Worm (Caenorhabditis elegans) whole organism, L4 larva: Measurements from ENCODE around the gene E04F6.9.

Experiments
- F26F4.8 ChIP-seq: fragments of 200-800 bp; sonication (Bioruptor generic); conservative IDR thresholded peaks from 2 replicates; pipeline ENCODE4 v1.3.6; 2022; ENCODE audit warnings: missing genetic modification characterization, missing compliant biosample characterization
- T26A8.4 ChIP-seq: fragments of 200-800 bp; sonication (Bioruptor generic); IDR thresholded peaks from 2 replicates; pipeline ENCODE4 v1.3.6; 2022; ENCODE audit warnings: missing genetic modification characterization, missing compliant biosample characterization
- ZK546.5 ChIP-seq, 2 experiments: sonication (generic microtip); optimal IDR thresholded peaks; 2 replicates each; lab custom pipeline; 2017; ENCODE audit warnings: missing biosample characterization in 2 of 2, missing genetic modification characterization in 2 of 2
- aha-1 ChIP-seq: fragments of 150-350 bp; peaks from one replicate; lab custom pipeline; 2014; ENCODE audit warnings: missing biosample characterization, missing genetic modification characterization
- ceh-62 ChIP-seq: sonication (generic microtip); optimal IDR thresholded peaks from 2 replicates; lab custom pipeline; 2017; ENCODE audit warnings: missing biosample characterization, missing genetic modification characterization
- ceh-82 ChIP-seq: sonication (generic microtip); optimal IDR thresholded peaks from 2 replicates; lab custom pipeline; 2017; ENCODE audit warnings: missing biosample characterization, missing genetic modification characterization
- daf-12 ChIP-seq: fragments of 150-350 bp; optimal IDR thresholded peaks from 2 replicates; lab custom pipeline; 2014; ENCODE audit warnings: missing biosample characterization, missing genetic modification reagents, missing genetic modification characterization
- daf-16 ChIP-seq, 3 experiments: sonication (generic microtip); optimal IDR thresholded peaks; 2 replicates each; lab custom pipeline; 2016 to 2017; ENCODE audit warnings: missing genetic modification characterization in 3 of 3, missing genetic modification reagents in 3 of 3, mild to moderate bottlenecking in 2 of 3, missing compliant biosample characterization in 2 of 3, missing biosample characterization in 1 of 3, moderate library complexity in 1 of 3
- daf-19 ChIP-seq: fragments of 200-800 bp; sonication (Bioruptor generic); conservative IDR thresholded peaks from 2 replicates; pipeline ENCODE4 v1.3.6; 2022; ENCODE audit warnings: missing genetic modification characterization, missing compliant biosample characterization
- daf-8 ChIP-seq: fragments of 200-800 bp; sonication (Bioruptor generic); IDR thresholded peaks from 2 replicates; pipeline ENCODE4 v1.3.6; 2022; ENCODE audit warnings: missing genetic modification characterization, missing compliant biosample characterization
- dmd-6 ChIP-seq: fragments of 200-800 bp; sonication (Bioruptor generic); IDR thresholded peaks from 2 replicates; pipeline ENCODE4 v1.3.6; 2022; ENCODE audit warnings: missing genetic modification reagents, missing genetic modification characterization, missing compliant biosample characterization
- dmd-8 ChIP-seq: fragments of 200-800 bp; sonication (Bioruptor generic); IDR thresholded peaks from 2 replicates; pipeline ENCODE4 v1.3.6; 2022; ENCODE audit warnings: missing genetic modification characterization, missing compliant biosample characterization
- dmd-9 ChIP-seq: fragments of 200-800 bp; sonication (Bioruptor generic); IDR thresholded peaks from 2 replicates; pipeline ENCODE4 v1.3.6; 2022; ENCODE audit warnings: missing genetic modification reagents, missing genetic modification characterization, missing compliant biosample characterization
- dpl-1 ChIP-seq: fragments of 150-350 bp; optimal IDR thresholded peaks from 2 replicates; lab custom pipeline; 2014; ENCODE audit warnings: missing biosample characterization, missing genetic modification reagents, missing genetic modification characterization
- duxl-1 ChIP-seq: sonication (generic microtip); optimal IDR thresholded peaks from 2 replicates; lab custom pipeline; 2016; ENCODE audit warnings: mild to moderate bottlenecking, missing genetic modification characterization, moderate library complexity, missing compliant biosample characterization; ENCODE audit not compliant: poor library complexity
- egl-43 ChIP-seq: fragments of 200-800 bp; sonication (Bioruptor generic); IDR thresholded peaks from 2 replicates; pipeline ENCODE4 v1.3.6; 2022; ENCODE audit warnings: missing genetic modification reagents, missing genetic modification characterization, missing compliant biosample characterization
- hlh-11 ChIP-seq: fragments of 200-800 bp; sonication (Bioruptor generic); optimal IDR thresholded peaks from 2 replicates; lab custom pipeline; 2018; ENCODE audit warnings: mild to moderate bottlenecking, missing genetic modification characterization, missing compliant biosample characterization
- jun-1 ChIP-seq: fragments of 150-350 bp; optimal IDR thresholded peaks from 2 replicates; lab custom pipeline; 2014; ENCODE audit warnings: missing biosample characterization, missing genetic modification reagents, missing genetic modification characterization
- lin-29 ChIP-seq: fragments of 200-800 bp; sonication (Bioruptor generic); IDR thresholded peaks from 2 replicates; pipeline ENCODE4 v1.3.6; 2022; ENCODE audit warnings: missing genetic modification reagents, missing genetic modification characterization, missing compliant biosample characterization
- lin-38 ChIP-seq: fragments of 200-800 bp; sonication (Bioruptor generic); IDR thresholded peaks from 2 replicates; pipeline ENCODE4 v1.3.6; 2022; ENCODE audit warnings: missing genetic modification reagents, missing genetic modification characterization, missing compliant biosample characterization
- lin-39 ChIP-seq: fragments of 150-350 bp; optimal IDR thresholded peaks from 2 replicates; lab custom pipeline; 2014; ENCODE audit warnings: missing biosample characterization, missing genetic modification reagents, missing genetic modification characterization
- lsy-2 ChIP-seq, 2 experiments: fragments of 150-350 bp in 1 of 2; sonication (generic microtip) in 1 of 2; optimal IDR thresholded peaks; 2 replicates each; lab custom pipeline; 2014 to 2017; ENCODE audit warnings: missing biosample characterization in 2 of 2, missing genetic modification characterization in 2 of 2
- mdl-1 ChIP-seq, 2 experiments: fragments of 150-350 bp in 1 of 2; sonication (generic microtip) in 1 of 2; optimal IDR thresholded peaks; 2 replicates each; lab custom pipeline; 2014 to 2017; ENCODE audit warnings: missing biosample characterization in 2 of 2, missing genetic modification characterization in 2 of 2
- mep-1 ChIP-seq: fragments of 150-350 bp; sonication (generic microtip); optimal IDR thresholded peaks from 3 replicates; lab custom pipeline; 2014; ENCODE audit warnings: missing biosample characterization, missing genetic modification characterization
- mes-2 ChIP-seq: sonication (generic microtip); optimal IDR thresholded peaks from 2 replicates; lab custom pipeline; 2016; ENCODE audit warnings: missing genotype, mild to moderate bottlenecking, missing genetic modification characterization, missing compliant biosample characterization; ENCODE audit not compliant: poor library complexity, severe bottlenecking
- nhr-10 ChIP-seq: fragments of 150-350 bp; optimal IDR thresholded peaks from 2 replicates; lab custom pipeline; 2014; ENCODE audit warnings: missing biosample characterization, missing genetic modification characterization
- nhr-111 ChIP-seq: fragments of 200-800 bp; sonication (Bioruptor generic); optimal IDR thresholded peaks from 2 replicates; lab custom pipeline; 2018; ENCODE audit warnings: mild to moderate bottlenecking, missing genetic modification characterization, missing compliant biosample characterization
- nhr-28 ChIP-seq: fragments of 150-350 bp; optimal IDR thresholded peaks from 2 replicates; lab custom pipeline; 2014; ENCODE audit warnings: missing biosample characterization, missing genetic modification characterization
- nhr-41 ChIP-seq: fragments of 200-800 bp; sonication (Bioruptor generic); IDR thresholded peaks from 2 replicates; pipeline ENCODE4 v1.3.6; 2022; ENCODE audit warnings: missing genetic modification reagents, missing genetic modification characterization, missing compliant biosample characterization
- nhr-48 ChIP-seq: sonication (generic microtip); optimal IDR thresholded peaks from 2 replicates; lab custom pipeline; 2016; ENCODE audit warnings: mild to moderate bottlenecking, missing genetic modification characterization, missing compliant biosample characterization
- nhr-6 ChIP-seq: fragments of 150-350 bp; optimal IDR thresholded peaks from 2 replicates; lab custom pipeline; 2014; ENCODE audit warnings: missing biosample characterization, missing genetic modification characterization
- nhr-76 ChIP-seq: fragments of 150-350 bp; optimal IDR thresholded peaks from 2 replicates; lab custom pipeline; 2014; ENCODE audit warnings: missing biosample characterization, missing genetic modification characterization
- pha-4 ChIP-seq, 2 experiments: fragments of 150-350 bp in 1 of 2; fragments of 200-800 bp in 1 of 2; sonication (Bioruptor generic) in 1 of 2; IDR thresholded peaks in 1 of 2; optimal IDR thresholded peaks in 1 of 2; 2 replicates each; pipeline versions ENCODE4 v1.3.6 to Lab custom; 2014 to 2022; ENCODE audit warnings: missing genetic modification characterization in 2 of 2, missing genetic modification reagents in 2 of 2, missing biosample characterization in 1 of 2, missing compliant biosample characterization in 1 of 2
- php-3 ChIP-seq: fragments of 200-800 bp; sonication (Bioruptor generic); IDR thresholded peaks from 2 replicates; pipeline ENCODE4 v1.3.6; 2022; ENCODE audit warnings: missing genetic modification reagents, missing genetic modification characterization, missing compliant biosample characterization
- pqm-1 ChIP-seq: sonication (generic microtip); optimal IDR thresholded peaks from 2 replicates; lab custom pipeline; 2017; ENCODE audit warnings: missing biosample characterization, missing genetic modification characterization
- saeg-2 ChIP-seq: fragments of 200-800 bp; sonication (Bioruptor generic); IDR thresholded peaks from 2 replicates; pipeline ENCODE4 v1.3.6; 2022; ENCODE audit warnings: missing genetic modification reagents, missing genetic modification characterization, missing compliant biosample characterization
- spr-3 ChIP-seq: fragments of 200-800 bp; sonication (Bioruptor generic); optimal IDR thresholded peaks from 2 replicates; lab custom pipeline; 2018; ENCODE audit warnings: mild to moderate bottlenecking, missing genetic modification characterization, missing compliant biosample characterization
- zag-1 ChIP-seq: fragments of 150-350 bp; optimal IDR thresholded peaks from 2 replicates; lab custom pipeline; 2014; ENCODE audit warnings: missing biosample characterization, missing genetic modification characterization
- zfp-3 ChIP-seq: fragments of 200-800 bp; sonication (Bioruptor generic); conservative IDR thresholded peaks from 2 replicates; pipeline ENCODE4 v1.3.6; 2022; ENCODE audit warnings: missing genetic modification reagents, missing genetic modification characterization, missing compliant biosample characterization
- ztf-11 ChIP-seq: fragments of 150-350 bp; optimal IDR thresholded peaks from 2 replicates; lab custom pipeline; 2014; ENCODE audit warnings: missing biosample characterization, missing genetic modification characterization
- ztf-7 ChIP-seq: fragments of 150-350 bp; optimal IDR thresholded peaks from 2 replicates; lab custom pipeline; 2014; ENCODE audit warnings: missing biosample characterization, missing genetic modification characterization

E04F6.9 gene

ce11 chrII:7232517-7232916 lies 20.6 kb upstream of the E04F6.9 start, which contains the start of gene ctsa-3.1:
Gene ctsa-3.1, plus strand, starts transcription at chrII:7232853.
- TF ChIP-seq daf-19 (GFP tag; lab: Robert Waterston, UW) (no peak), duxl-1 (tag; lab: Kevin White, UChicago) (no peak), zag-1 (tag; lab: Kevin White, UChicago) (no peak), hlh-11 (tag; lab: Kevin White, UChicago) (peak; percentile 26), lin-39 (tag; lab: Kevin White, UChicago) (no peak), egl-43 (GFP tag; lab: Robert Waterston, UW) (no peak), nhr-76 (no peak), ztf-11 (tag; lab: Kevin White, UChicago) (no peak), zfp-3 (no peak), daf-8 (GFP tag; lab: Robert Waterston, UW) (no peak), ceh-62 (tag; lab: Kevin White, UChicago) (no peak), dmd-8 (GFP tag; lab: Robert Waterston, UW) (no peak), daf-16 (GFP tag; optimal IDR thresholded peaks at IDR 0.05; lab: Kevin White, UChicago) (no peak), daf-16 (tag; optimal IDR thresholded peaks at IDR 0.05; lab: Kevin White, UChicago) (peak; percentile 46), nhr-111 (GFP tag; lab: Kevin White, UChicago) (no peak), pqm-1 (tag; lab: Kevin White, UChicago) (peak; percentile 74), spr-3 (GFP tag; lab: Kevin White, UChicago) (no peak), aha-1 (tag; lab: Kevin White, UChicago) (peak; percentile 19), php-3 (peak; percentile 90), nhr-28 (tag; lab: Kevin White, UChicago) (peak; percentile 65), jun-1 (tag; lab: Kevin White, UChicago) (no peak), nhr-10 (tag; lab: Kevin White, UChicago) (no peak), mes-2 (tag; lab: Kevin White, UChicago) (no peak), ZK546.5 (tag; optimal IDR thresholded peaks at IDR 0.05; lab: Kevin White, UChicago) (no peak), ceh-82 (no peak), dpl-1 (GFP tag; lab: Kevin White, UChicago) (no peak), dmd-6 (GFP tag; lab: Robert Waterston, UW) (peak; percentile 68), nhr-48 (tag; lab: Kevin White, UChicago) (peak; percentile 10), mep-1 (tag; lab: Kevin White, UChicago) (no peak), dmd-9 (GFP tag; lab: Robert Waterston, UW) (no peak), daf-12 (tag; lab: Kevin White, UChicago) (no peak), nhr-6 (no peak)
- TF ChIP-seq, all 104 proteins: peak for 8

- no peak for TF ChIP-seq mep-1 (tag; lab: Kevin White, UChicago)
- TF ChIP-seq lin-38 (GFP tag; lab: Robert Waterston, UW) = 0 out of 2 replicates have a peak, but pooled peaks have one; percentile 17
- no peak for TF ChIP-seq F26F4.8
Measured at ce11 chrII:7231951-7232350, 20.0 kb upstream of the E04F6.9 start.

- no peak for TF ChIP-seq nhr-28 (tag; lab: Kevin White, UChicago)
- TF ChIP-seq nhr-41 (GFP tag; lab: Robert Waterston, UW) = no peak
- TF ChIP-seq zfp-3 = peak; percentile 62; the same call in 1 of the 2 replicates
- TF ChIP-seq saeg-2 (GFP tag; lab: Robert Waterston, UW) = no peak
- TF ChIP-seq mep-1 (tag; lab: Kevin White, UChicago) = peak; percentile 5
- peak; percentile 40; the same call in 1 of the 2 replicates for TF ChIP-seq pha-4 (GFP tag; IDR thresholded peaks at IDR 0.05; lab: Robert Waterston, UW)
- TF ChIP-seq pha-4 (tag; optimal IDR thresholded peaks at IDR 0.05; lab: Kevin White, UChicago) = no peak
- TF ChIP-seq lin-38 (GFP tag; lab: Robert Waterston, UW) = no peak
- TF ChIP-seq ztf-7 (tag; lab: Kevin White, UChicago) = no peak
- TF ChIP-seq lsy-2 (tag; optimal IDR thresholded peaks at IDR 0.05; lab: Kevin White, UChicago) = peak in 1 of 2 experiments; percentile 9
- 0 out of 2 replicates have a peak, but pooled peaks have one; percentile 53 for TF ChIP-seq lin-29 (GFP tag; lab: Robert Waterston, UW)
- peak in 1 of 2 experiments; percentile 1 for TF ChIP-seq mdl-1 (tag; optimal IDR thresholded peaks at IDR 0.05; lab: Kevin White, UChicago)
- TF ChIP-seq T26A8.4 (GFP tag; lab: Robert Waterston, UW) = peak; percentile 72; the same call in 1 of the 2 replicates
Measured at ce11 chrII:7230684-7231083, 18.7 kb upstream of the E04F6.9 start.
